Worm (Caenorhabditis elegans) whole organism, L4 larva: ENCODE results near the gene kap-1.
A peak's percentile ranks its signal among the peaks of the same experiment; 100 is the strongest.

Source experiments
- R02D3.7 ChIP-seq: fragments of 150-350 bp; sonication (generic microtip); optimal IDR thresholded peaks from 3 replicates; lab custom pipeline; 2014; ENCODE audit warnings: missing biosample characterization, missing genetic modification characterization
- ZK546.5 ChIP-seq, 2 experiments: sonication (generic microtip); optimal IDR thresholded peaks; 2 replicates each; lab custom pipeline; 2017; ENCODE audit warnings: missing biosample characterization in 2 of 2, missing genetic modification characterization in 2 of 2
- fkh-10 ChIP-seq: fragments of 150-350 bp; optimal IDR thresholded peaks from 2 replicates; lab custom pipeline; 2014; ENCODE audit warnings: missing biosample characterization, missing genetic modification reagents, missing genetic modification characterization
- lir-3 ChIP-seq: sonication (generic microtip); optimal IDR thresholded peaks from 2 replicates; lab custom pipeline; 2016; ENCODE audit warnings: mild to moderate bottlenecking, missing genetic modification characterization, missing compliant biosample characterization
- madf-9 ChIP-seq: fragments of 200-800 bp; sonication (Bioruptor generic); conservative IDR thresholded peaks from 2 replicates; pipeline ENCODE4 v1.3.6; 2022; ENCODE audit warnings: missing genetic modification reagents, missing genetic modification characterization, missing compliant biosample characterization
- nhr-10 ChIP-seq: fragments of 150-350 bp; optimal IDR thresholded peaks from 2 replicates; lab custom pipeline; 2014; ENCODE audit warnings: missing biosample characterization, missing genetic modification characterization
- nhr-11 ChIP-seq: fragments of 150-350 bp; optimal IDR thresholded peaks from 2 replicates; lab custom pipeline; 2014; ENCODE audit warnings: missing biosample characterization, missing genetic modification characterization
- nhr-237 ChIP-seq: sonication (generic microtip); optimal IDR thresholded peaks from 2 replicates; lab custom pipeline; 2017; ENCODE audit warnings: missing biosample characterization, missing genetic modification characterization
- nhr-28 ChIP-seq: fragments of 150-350 bp; optimal IDR thresholded peaks from 2 replicates; lab custom pipeline; 2014; ENCODE audit warnings: missing biosample characterization, missing genetic modification characterization
- pha-4 ChIP-seq, 2 experiments: fragments of 150-350 bp in 1 of 2; fragments of 200-800 bp in 1 of 2; sonication (Bioruptor generic) in 1 of 2; IDR thresholded peaks in 1 of 2; optimal IDR thresholded peaks in 1 of 2; 2 replicates each; pipeline versions ENCODE4 v1.3.6 to Lab custom; 2014 to 2022; ENCODE audit warnings: missing genetic modification characterization in 2 of 2, missing genetic modification reagents in 2 of 2, missing biosample characterization in 1 of 2, missing compliant biosample characterization in 1 of 2
- spr-3 ChIP-seq: fragments of 200-800 bp; sonication (Bioruptor generic); optimal IDR thresholded peaks from 2 replicates; lab custom pipeline; 2018; ENCODE audit warnings: mild to moderate bottlenecking, missing genetic modification characterization, missing compliant biosample characterization
- tra-1 ChIP-seq: fragments of 200-800 bp; sonication (Bioruptor generic); IDR thresholded peaks from 2 replicates; pipeline ENCODE4 v1.3.6; 2022; ENCODE audit warnings: missing genetic modification reagents, missing genetic modification characterization, missing compliant biosample characterization

- peak; percentile 84 for TF ChIP-seq nhr-28 (tag; lab: Kevin White, UChicago)
- no peak for TF ChIP-seq lir-3
- TF ChIP-seq nhr-10 (tag; lab: Kevin White, UChicago), result no peak
- no peak for TF ChIP-seq spr-3 (GFP tag; lab: Kevin White, UChicago)
- no peak for TF ChIP-seq pha-4 (GFP tag; IDR thresholded peaks at IDR 0.05; lab: Robert Waterston, UW)
- TF ChIP-seq pha-4 (tag; optimal IDR thresholded peaks at IDR 0.05; lab: Kevin White, UChicago), result no peak
- TF ChIP-seq nhr-237 (tag; lab: Kevin White, UChicago), result no peak
- no peak for TF ChIP-seq ZK546.5 (tag; optimal IDR thresholded peaks at IDR 0.05; lab: Kevin White, UChicago)
- TF ChIP-seq tra-1 (GFP tag; lab: Robert Waterston, UW), result 0 out of 2 replicates have a peak, but pooled peaks have one; percentile 10
- no peak for TF ChIP-seq fkh-10
- TF ChIP-seq R02D3.7, result no peak
- TF ChIP-seq nhr-11 (tag; lab: Kevin White, UChicago), result no peak
- TF ChIP-seq madf-9, result no peak
These were observed 38.5 kb upstream of the kap-1 start for ce11 chrIII:7300169-7300568.
